Worm (Caenorhabditis elegans): Measurements from ENCODE around the gene Y51H4A.937.
"Not testable (repeated sequence)": the region's sequence is repeated elsewhere in the genome, so short reads cannot be mapped to it uniquely, and the experiment has no call there.

ce11 chrIV:16507132-16507531, 21.3 kb upstream of the Y51H4A.937 start, which contains the start of gene Y51H4A.935:
- TF ChIP-seq nhr-11, ceh-18 (tag; optimal IDR thresholded peaks at IDR 0.05): not testable (repeated sequence)
